Fruit fly (Drosophila melanogaster) whole organism, prepupa: ENCODE measurements around the gene CG12236.
A peak's percentile ranks its signal among the peaks of the same experiment; 100 is the strongest.

ENCODE experiments used
- Blimp-1 ChIP-seq: fragments of 200-800 bp; sonication (Bioruptor generic); optimal IDR thresholded peaks from 3 replicates; lab custom pipeline; 2017; ENCODE audit warnings: missing biosample characterization, missing genetic modification characterization, mild to moderate bottlenecking, moderate library complexity, missing genetic modification reagents
- CG10631 ChIP-seq: fragments of 200-800 bp; sonication (Bioruptor generic); optimal IDR thresholded peaks from 2 replicates; lab custom pipeline; 2016; ENCODE audit warnings: missing biosample characterization, missing genetic modification characterization
- CG10669 ChIP-seq: fragments of 200-800 bp; sonication (Bioruptor generic); optimal IDR thresholded peaks from 3 replicates; lab custom pipeline; 2018; ENCODE audit warnings: missing biosample characterization, mild to moderate bottlenecking, missing genetic modification characterization, moderate library complexity
- CG11294 ChIP-seq: fragments of 200-800 bp; sonication (Bioruptor generic); IDR thresholded peaks from 2 replicates; pipeline ENCODE4 v1.3.6; 2022; ENCODE audit warnings: missing biosample characterization, missing genetic modification characterization
- CG1621 ChIP-seq: fragments of 200-800 bp; sonication (Bioruptor generic); optimal IDR thresholded peaks from 3 replicates; lab custom pipeline; 2018; ENCODE audit warnings: missing biosample characterization, mild to moderate bottlenecking, missing genetic modification characterization
- CG16779 ChIP-seq: fragments of 200-800 bp; sonication (Bioruptor generic); optimal IDR thresholded peaks from 3 replicates; lab custom pipeline; 2017; ENCODE audit warnings: missing biosample characterization, mild to moderate bottlenecking, missing genetic modification characterization
- CG3032 ChIP-seq: fragments of 200-800 bp; optimal IDR thresholded peaks from 2 replicates; lab custom pipeline; 2019; ENCODE audit warnings: missing biosample characterization, mild to moderate bottlenecking, missing genetic modification characterization, moderate library complexity
- CG31627 ChIP-seq: fragments of 200-800 bp; sonication (Bioruptor generic); optimal IDR thresholded peaks from 3 replicates; lab custom pipeline; 2016; ENCODE audit warnings: missing biosample characterization, missing genetic modification characterization
- CG32006 ChIP-seq: fragments of 200-800 bp; sonication (Bioruptor generic); optimal IDR thresholded peaks from 3 replicates; lab custom pipeline; 2017; ENCODE audit warnings: missing biosample characterization, mild to moderate bottlenecking, missing genetic modification characterization
- CG34406 ChIP-seq: fragments of 200-800 bp; sonication (Bioruptor generic); optimal IDR thresholded peaks from 3 replicates; lab custom pipeline; 2016; ENCODE audit warnings: missing biosample characterization, missing genetic modification characterization
- CG3919 ChIP-seq: fragments of 200-800 bp; sonication (Bioruptor generic); optimal IDR thresholded peaks from 3 replicates; lab custom pipeline; 2016; ENCODE audit warnings: missing biosample characterization, missing genetic modification characterization
- CG4318 ChIP-seq: fragments of 200-800 bp; sonication (Bioruptor generic); optimal IDR thresholded peaks from 3 replicates; lab custom pipeline; 2017; ENCODE audit warnings: missing biosample characterization, mild to moderate bottlenecking, missing genetic modification characterization
- CG6163 ChIP-seq: fragments of 200-800 bp; sonication (Bioruptor generic); IDR thresholded peaks from 3 replicates; pipeline ENCODE4 v1.3.6; 2022; ENCODE audit warnings: missing biosample characterization, missing genetic modification characterization
- CG6276 ChIP-seq: fragments of 200-800 bp; sonication (Bioruptor generic); optimal IDR thresholded peaks from 2 replicates; lab custom pipeline; 2017; ENCODE audit warnings: missing biosample characterization, mild to moderate bottlenecking, missing genetic modification characterization
- CG6792 ChIP-seq: fragments of 200-800 bp; sonication (Bioruptor generic); optimal IDR thresholded peaks from 3 replicates; lab custom pipeline; 2016; ENCODE audit warnings: missing biosample characterization, missing genetic modification characterization
- CG6854 ChIP-seq: fragments of 200-800 bp; sonication (Bioruptor generic); optimal IDR thresholded peaks from 2 replicates; lab custom pipeline; 2017; ENCODE audit warnings: missing biosample characterization, mild to moderate bottlenecking, missing genetic modification characterization
- CG7368 ChIP-seq: fragments of 200-800 bp; sonication (Bioruptor generic); optimal IDR thresholded peaks from 3 replicates; lab custom pipeline; 2016; ENCODE audit warnings: missing biosample characterization, missing genetic modification characterization
- CG8119 ChIP-seq: fragments of 200-800 bp; sonication (Bioruptor generic); IDR thresholded peaks from 3 replicates; pipeline ENCODE4 v1.3.6; 2022; ENCODE audit warnings: missing biosample characterization, missing genetic modification characterization
- CG9139 ChIP-seq: fragments of 200-800 bp; sonication (Bioruptor generic); optimal IDR thresholded peaks from 3 replicates; lab custom pipeline; 2017; ENCODE audit warnings: missing biosample characterization, mild to moderate bottlenecking, missing genetic modification characterization
- Eip75B ChIP-seq: fragments of 200-800 bp; sonication (Bioruptor generic); optimal IDR thresholded peaks from 3 replicates; lab custom pipeline; 2016; ENCODE audit warnings: missing biosample characterization, missing genetic modification characterization
- Eip93F ChIP-seq: fragments of 200-800 bp; sonication (Bioruptor generic); optimal IDR thresholded peaks from 2 replicates; lab custom pipeline; 2016; ENCODE audit warnings: missing biosample characterization, mild to moderate bottlenecking, missing genetic modification characterization
- Ets21C ChIP-seq: fragments of 200-800 bp; sonication (Bioruptor generic); optimal IDR thresholded peaks from 3 replicates; lab custom pipeline; 2016; ENCODE audit warnings: missing biosample characterization, missing genetic modification characterization
- Gug ChIP-seq: fragments of 200-800 bp; sonication (Bioruptor generic); IDR thresholded peaks from 2 replicates; pipeline ENCODE4 v1.3.6; 2022; ENCODE audit warnings: missing biosample characterization, missing genetic modification characterization
- Hr38 ChIP-seq: sonication (Bioruptor generic); optimal IDR thresholded peaks from 2 replicates; lab custom pipeline; 2016; ENCODE audit warnings: missing biosample characterization, missing genetic modification characterization
- Hr39 ChIP-seq: fragments of 200-800 bp; sonication (Bioruptor generic); optimal IDR thresholded peaks from 2 replicates; lab custom pipeline; 2016; ENCODE audit warnings: missing biosample characterization, missing genetic modification characterization
- Met ChIP-seq: fragments of 200-800 bp; sonication (Bioruptor generic); optimal IDR thresholded peaks from 3 replicates; lab custom pipeline; 2016; ENCODE audit warnings: missing biosample characterization, missing genetic modification characterization
- OdsH ChIP-seq: fragments of 200-800 bp; sonication (Bioruptor generic); optimal IDR thresholded peaks from 3 replicates; lab custom pipeline; 2016; ENCODE audit warnings: missing biosample characterization, missing genetic modification characterization
- Smox ChIP-seq: fragments of 200-800 bp; sonication (Bioruptor generic); optimal IDR thresholded peaks from 3 replicates; lab custom pipeline; 2016; ENCODE audit warnings: missing biosample characterization, missing genetic modification characterization
- Sox102F ChIP-seq: fragments of 200-800 bp; sonication (Bioruptor generic); optimal IDR thresholded peaks from 2 replicates; lab custom pipeline; 2016; ENCODE audit warnings: missing biosample characterization, mild to moderate bottlenecking, missing genetic modification characterization
- Sox14 ChIP-seq: fragments of 200-800 bp; sonication (Bioruptor generic); optimal IDR thresholded peaks from 3 replicates; lab custom pipeline; 2016; ENCODE audit warnings: missing biosample characterization, missing genetic modification characterization
- Sox15 ChIP-seq: fragments of 200-800 bp; sonication (Bioruptor generic); optimal IDR thresholded peaks from 3 replicates; lab custom pipeline; 2016; ENCODE audit warnings: missing biosample characterization, missing genetic modification characterization
- achi ChIP-seq: fragments of 200-800 bp; sonication (Bioruptor generic); optimal IDR thresholded peaks from 3 replicates; lab custom pipeline; 2016; ENCODE audit warnings: missing biosample characterization, missing genetic modification characterization
- acj6 ChIP-seq: fragments of 200-800 bp; sonication (Bioruptor generic); optimal IDR thresholded peaks from 3 replicates; lab custom pipeline; 2016; ENCODE audit warnings: missing biosample characterization, missing genetic modification characterization
- cyc ChIP-seq: fragments of 200-800 bp; sonication (Bioruptor generic); optimal IDR thresholded peaks from 3 replicates; lab custom pipeline; 2016; ENCODE audit warnings: missing biosample characterization, missing genetic modification characterization
- dac ChIP-seq: fragments of 200-800 bp; sonication (Bioruptor generic); optimal IDR thresholded peaks from 2 replicates; lab custom pipeline; 2017; ENCODE audit warnings: missing biosample characterization, mild to moderate bottlenecking, missing genetic modification characterization
- dsx ChIP-seq: fragments of 200-800 bp; optimal IDR thresholded peaks from 3 replicates; lab custom pipeline; 2019; ENCODE audit warnings: missing biosample characterization, mild to moderate bottlenecking, missing genetic modification characterization, moderate library complexity; ENCODE audit not compliant: poor library complexity, severe bottlenecking
- esn ChIP-seq: fragments of 200-800 bp; sonication (Bioruptor generic); optimal IDR thresholded peaks from 2 replicates; lab custom pipeline; 2016; ENCODE audit warnings: missing biosample characterization, mild to moderate bottlenecking, missing genetic modification characterization, moderate library complexity
- fd59A ChIP-seq: fragments of 200-800 bp; sonication (Bioruptor generic); optimal IDR thresholded peaks from 2 replicates; lab custom pipeline; 2017; ENCODE audit warnings: missing biosample characterization, mild to moderate bottlenecking, missing genetic modification characterization, missing genetic modification reagents
- fd85E ChIP-seq: fragments of 200-800 bp; sonication (Bioruptor generic); optimal IDR thresholded peaks from 3 replicates; lab custom pipeline; 2016; ENCODE audit warnings: missing biosample characterization, missing genetic modification characterization
- fkh ChIP-seq: fragments of 200-800 bp; sonication (Bioruptor generic); optimal IDR thresholded peaks from 3 replicates; lab custom pipeline; 2017; ENCODE audit warnings: missing biosample characterization, mild to moderate bottlenecking, missing genetic modification characterization, moderate library complexity
- lz ChIP-seq: fragments of 200-800 bp; sonication (Bioruptor generic); optimal IDR thresholded peaks from 3 replicates; lab custom pipeline; 2016; ENCODE audit warnings: missing biosample characterization, missing genetic modification characterization
- net ChIP-seq: fragments of 200-800 bp; sonication (Bioruptor generic); optimal IDR thresholded peaks from 3 replicates; lab custom pipeline; 2016; ENCODE audit warnings: missing biosample characterization, missing genetic modification characterization
- pdm3 ChIP-seq: fragments of 200-800 bp; sonication (Bioruptor generic); optimal IDR thresholded peaks from 3 replicates; lab custom pipeline; 2016; ENCODE audit warnings: missing biosample characterization, missing genetic modification characterization
- salr ChIP-seq, 2 experiments: fragments of 200-800 bp; sonication (Bioruptor generic); optimal IDR thresholded peaks; 3 replicates each; lab custom pipeline; 2016 to 2018; ENCODE audit warnings: missing biosample characterization in 2 of 2, missing genetic modification characterization in 2 of 2, mild to moderate bottlenecking in 1 of 2
- ss ChIP-seq, 2 experiments: fragments of 200-800 bp; sonication (Bioruptor generic); optimal IDR thresholded peaks; 2 replicates in 1 of 2; 3 replicates in 1 of 2; lab custom pipeline; 2017 to 2018; ENCODE audit warnings: mild to moderate bottlenecking in 2 of 2, missing biosample characterization in 2 of 2, missing genetic modification characterization in 2 of 2, moderate library complexity in 1 of 2
- svp ChIP-seq: fragments of 200-800 bp; sonication (Bioruptor generic); peaks from one replicate; lab custom pipeline; 2016; ENCODE audit warnings: missing biosample characterization, missing genetic modification characterization
- topi ChIP-seq: fragments of 200-800 bp; sonication (Bioruptor generic); optimal IDR thresholded peaks from 3 replicates; lab custom pipeline; 2016; ENCODE audit warnings: missing biosample characterization, missing genetic modification characterization
- vri ChIP-seq: fragments of 200-800 bp; sonication (Bioruptor generic); optimal IDR thresholded peaks from 3 replicates; lab custom pipeline; 2016; ENCODE audit warnings: missing biosample characterization, mild to moderate bottlenecking, missing genetic modification characterization

The CG12236 gene

DNA sequence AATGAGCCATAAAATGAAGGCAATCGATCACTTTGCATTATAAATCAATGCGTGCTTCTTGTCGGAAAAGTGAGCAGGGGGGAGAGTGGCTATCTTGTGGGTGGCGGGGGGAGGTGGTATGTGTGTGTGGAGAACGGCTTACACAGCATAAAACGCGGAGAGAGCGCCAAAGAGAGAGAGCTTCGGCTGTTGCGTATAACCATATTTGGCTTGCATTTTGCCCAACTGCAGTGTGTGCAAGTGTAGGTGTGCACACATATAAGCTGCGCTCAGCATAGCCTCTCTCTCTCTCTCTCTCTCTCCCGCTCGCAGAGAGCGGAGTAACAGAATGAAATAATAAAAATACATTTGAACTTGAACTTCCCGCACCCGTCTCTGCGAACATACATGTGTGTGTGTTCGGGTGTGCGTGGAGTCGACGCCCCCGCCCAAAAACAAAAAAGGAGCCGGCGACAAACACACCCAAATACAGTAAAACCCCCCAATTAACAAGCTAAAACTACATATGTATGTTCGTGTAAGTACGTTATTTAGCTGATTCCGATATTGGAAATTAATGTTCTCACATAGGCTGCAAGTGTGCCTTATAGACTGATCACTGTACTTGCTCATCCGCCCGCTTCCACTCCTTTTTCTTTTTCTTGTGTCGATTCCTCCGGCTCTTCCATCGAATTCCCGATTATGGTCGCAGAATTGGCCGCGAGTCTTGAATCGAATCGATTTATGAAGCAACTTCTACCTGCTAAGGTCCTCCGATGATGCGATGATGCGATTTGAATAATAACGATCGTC is 21.0 kb upstream of the CG12236 start (continued):
- peak; percentile 93 for TF ChIP-seq Met (GFP tag; lab: Kevin White, UChicago)
- peak; percentile 68 for TF ChIP-seq Sox15 (GFP tag; lab: Kevin White, UChicago)
- peak; percentile 89 for TF ChIP-seq CG6163 (GFP tag; lab: Robert Waterston, UW)
- no peak for TF ChIP-seq fkh (GFP tag; lab: Kevin White, UChicago)
- TF ChIP-seq acj6 (GFP tag; lab: Kevin White, UChicago) = peak; percentile 85
- peak; percentile 34 for TF ChIP-seq fd85E (GFP tag; lab: Kevin White, UChicago)
- no peak for TF ChIP-seq Blimp-1
- TF ChIP-seq CG16779 (tag; lab: Kevin White, UChicago) = peak; percentile 64
- TF ChIP-seq CG8119 (GFP tag; lab: Robert Waterston, UW) = peak; percentile 67; the same call in 2 of the 3 replicates
- TF ChIP-seq vri (GFP tag; lab: Kevin White, UChicago) = peak; percentile 83

DNA sequence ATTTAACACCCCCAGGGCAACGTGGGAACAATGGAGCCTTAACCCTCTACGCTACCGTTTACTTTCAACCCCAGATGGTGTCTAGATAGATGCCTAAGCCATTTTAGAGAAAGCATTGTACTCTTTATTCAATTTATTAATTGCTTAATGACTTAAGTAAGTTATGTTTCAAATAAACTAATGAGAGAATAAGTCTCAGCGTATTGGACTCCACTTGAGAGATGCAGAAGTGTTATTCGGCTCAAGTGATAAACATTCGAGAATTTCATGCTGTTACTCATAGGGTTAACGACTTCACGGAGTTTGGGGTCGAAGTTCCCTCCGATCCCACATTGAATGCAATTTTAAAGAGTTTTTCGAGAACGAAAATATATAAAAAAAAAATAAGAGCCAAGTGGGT is 19.7 kb upstream of the CG12236 start:
- TF ChIP-seq Hr38 (GFP tag; lab: Kevin White, UChicago) = no peak
- TF ChIP-seq Met (GFP tag; lab: Kevin White, UChicago) = peak; percentile 55
- TF ChIP-seq CG9139 (GFP tag; lab: Kevin White, UChicago) = no peak
- TF ChIP-seq CG3919 (GFP tag; lab: Kevin White, UChicago) = no peak
- no peak for TF ChIP-seq CG7368 (GFP tag; lab: Kevin White, UChicago)
- TF ChIP-seq Sox15 (GFP tag; lab: Kevin White, UChicago) = no peak
- TF ChIP-seq CG4318 = no peak
- no peak for TF ChIP-seq Ets21C (GFP tag; lab: Kevin White, UChicago)
- no peak for TF ChIP-seq achi (GFP tag; lab: Kevin White, UChicago)
- no peak for TF ChIP-seq CG6163 (GFP tag; lab: Robert Waterston, UW)
- no peak for TF ChIP-seq dsx (GFP tag; lab: Kevin White, UChicago)
- peak; percentile 57 for TF ChIP-seq esn (GFP tag; lab: Kevin White, UChicago)
- TF ChIP-seq CG6854 (GFP tag; lab: Kevin White, UChicago) = no peak
- peak; percentile 26 for TF ChIP-seq lz (GFP tag; lab: Kevin White, UChicago)
- no peak for TF ChIP-seq CG6276 (GFP tag; lab: Kevin White, UChicago)
- TF ChIP-seq CG1621 = no peak
- TF ChIP-seq ss (GFP tag; optimal IDR thresholded peaks at IDR 0.05; lab: Kevin White, UChicago) = no peak
- TF ChIP-seq CG31627 (GFP tag; lab: Kevin White, UChicago) = peak; percentile 42
- TF ChIP-seq CG3032 (tag; lab: Kevin White, UChicago) = no peak
- no peak for TF ChIP-seq fd59A (GFP tag; lab: Kevin White, UChicago)
- peak; percentile 75 for TF ChIP-seq svp
- TF ChIP-seq Hr39 (GFP tag; lab: Kevin White, UChicago) = peak; percentile 26
- TF ChIP-seq cyc (GFP tag; lab: Kevin White, UChicago) = peak; percentile 25
- peak; percentile 8 for TF ChIP-seq Sox14
- peak; percentile 46 for TF ChIP-seq Sox102F (GFP tag; lab: Kevin White, UChicago)
- peak; percentile 9 for TF ChIP-seq pdm3
- TF ChIP-seq Smox (GFP tag; lab: Kevin White, UChicago) = peak; percentile 56
- TF ChIP-seq CG6792 (GFP tag; lab: Kevin White, UChicago) = no peak
- TF ChIP-seq Blimp-1 = no peak
- no peak for TF ChIP-seq CG16779 (tag; lab: Kevin White, UChicago)
- TF ChIP-seq net (GFP tag; lab: Kevin White, UChicago) = no peak
- peak; percentile 29 for TF ChIP-seq vri (GFP tag; lab: Kevin White, UChicago)
- TF ChIP-seq CG10631 (GFP tag; lab: Kevin White, UChicago) = peak; percentile 9
- no peak for TF ChIP-seq Eip75B (GFP tag; lab: Kevin White, UChicago)
- TF ChIP-seq CG11294 = no peak
- no peak for TF ChIP-seq Eip93F (GFP tag; lab: Kevin White, UChicago)
- no peak for TF ChIP-seq CG34406 (GFP tag; lab: Kevin White, UChicago)
- TF ChIP-seq Gug (GFP tag; lab: Robert Waterston, UW) = no peak
- peak; percentile 35 for TF ChIP-seq CG10669 (GFP tag; lab: Kevin White, UChicago)
- no peak for TF ChIP-seq dac (GFP tag; lab: Kevin White, UChicago)
- TF ChIP-seq OdsH (GFP tag; lab: Kevin White, UChicago) = no peak
- no peak for TF ChIP-seq CG8119 (GFP tag; lab: Robert Waterston, UW)
- TF ChIP-seq CG32006 (GFP tag; lab: Kevin White, UChicago) = no peak
- peak; percentile 51 for TF ChIP-seq topi
- no peak for TF ChIP-seq salr (GFP tag; optimal IDR thresholded peaks at IDR 0.05; lab: Kevin White, UChicago)
